Worm (Caenorhabditis elegans) whole organism, L2 larva: Measurements from ENCODE around the gene C10C5.7.
A peak's percentile ranks its signal among the peaks of the same experiment; 100 is the strongest.

Experiments used
- C34F6.9 ChIP-seq: fragments of 150-350 bp; optimal IDR thresholded peaks from 2 replicates; lab custom pipeline; 2014; ENCODE audit warnings: missing biosample characterization, missing genetic modification characterization
- F13H6.1 ChIP-seq: sonication (generic microtip); optimal IDR thresholded peaks from 2 replicates; lab custom pipeline; 2016; ENCODE audit warnings: missing genetic modification characterization, missing compliant biosample characterization
- R02D3.7 ChIP-seq: fragments of 150-350 bp; optimal IDR thresholded peaks from 2 replicates; lab custom pipeline; 2014; ENCODE audit warnings: missing biosample characterization, missing genetic modification characterization
- Y55F3AM.14 ChIP-seq: fragments of 200-800 bp; sonication (Bioruptor generic); optimal IDR thresholded peaks from 2 replicates; lab custom pipeline; 2018; ENCODE audit warnings: mild to moderate bottlenecking, missing genetic modification characterization, missing compliant biosample characterization
- alr-1 ChIP-seq: fragments of 150-350 bp; optimal IDR thresholded peaks from 2 replicates; lab custom pipeline; 2014; ENCODE audit warnings: missing biosample characterization, missing genetic modification characterization
- aly-2 ChIP-seq: fragments of 150-350 bp; optimal IDR thresholded peaks from 2 replicates; lab custom pipeline; 2014; ENCODE audit warnings: missing biosample characterization, missing genetic modification characterization
- blmp-1 ChIP-seq: sonication (generic microtip); optimal IDR thresholded peaks from 2 replicates; lab custom pipeline; 2017; ENCODE audit warnings: missing genetic modification characterization, mild to moderate bottlenecking, missing compliant biosample characterization, antibody characterized with exemption, moderate library complexity; ENCODE audit not compliant: insufficient read depth
- ceh-16 ChIP-seq: fragments of 150-350 bp; optimal IDR thresholded peaks from 2 replicates; lab custom pipeline; 2014; ENCODE audit warnings: missing biosample characterization, missing genetic modification characterization
- crh-2 ChIP-seq: sonication (generic microtip); optimal IDR thresholded peaks from 2 replicates; lab custom pipeline; 2017; ENCODE audit warnings: missing biosample characterization, missing genetic modification characterization
- egl-27 ChIP-seq: sonication (generic microtip); optimal IDR thresholded peaks from 3 replicates; lab custom pipeline; 2017; ENCODE audit warnings: missing biosample characterization, missing genetic modification reagents, missing genetic modification characterization
- elt-3 ChIP-seq: sonication (generic microtip); optimal IDR thresholded peaks from 2 replicates; lab custom pipeline; 2017; ENCODE audit warnings: missing biosample characterization, missing genetic modification characterization
- fos-1 ChIP-seq: fragments of 150-350 bp; optimal IDR thresholded peaks from 2 replicates; lab custom pipeline; 2014; ENCODE audit warnings: missing biosample characterization, missing genetic modification characterization
- lin-11 ChIP-seq: fragments of 150-350 bp; sonication (generic microtip); optimal IDR thresholded peaks from 2 replicates; lab custom pipeline; 2014; ENCODE audit warnings: missing biosample characterization, missing genetic modification characterization, inconsistent platforms, mixed read lengths
- lin-39 ChIP-seq: fragments of 150-350 bp; optimal IDR thresholded peaks from 2 replicates; lab custom pipeline; 2014; ENCODE audit warnings: missing biosample characterization, missing genetic modification reagents, missing genetic modification characterization
- lsy-2 ChIP-seq, 2 experiments: fragments of 150-350 bp in 1 of 2; sonication (generic microtip) in 1 of 2; optimal IDR thresholded peaks; 2 replicates each; lab custom pipeline; 2014 to 2017; ENCODE audit warnings: missing biosample characterization in 2 of 2, missing genetic modification characterization in 2 of 2
- mab-5 ChIP-seq: fragments of 150-350 bp; optimal IDR thresholded peaks from 2 replicates; lab custom pipeline; 2014; ENCODE audit warnings: missing biosample characterization, missing genetic modification characterization
- nhr-11 ChIP-seq: fragments of 150-350 bp; optimal IDR thresholded peaks from 2 replicates; lab custom pipeline; 2014; ENCODE audit warnings: missing biosample characterization, missing genetic modification characterization
- nhr-12 ChIP-seq: fragments of 150-350 bp; optimal IDR thresholded peaks from 2 replicates; lab custom pipeline; 2014; ENCODE audit warnings: missing biosample characterization, missing genetic modification characterization
- nhr-129 ChIP-seq: fragments of 150-350 bp; optimal IDR thresholded peaks from 2 replicates; lab custom pipeline; 2014; ENCODE audit warnings: missing biosample characterization, missing genetic modification characterization
- nhr-21 ChIP-seq: fragments of 150-350 bp; optimal IDR thresholded peaks from 2 replicates; lab custom pipeline; 2014; ENCODE audit warnings: missing biosample characterization, missing genetic modification characterization
- nhr-23 ChIP-seq: fragments of 150-350 bp; optimal IDR thresholded peaks from 2 replicates; lab custom pipeline; 2014; ENCODE audit warnings: missing biosample characterization, missing genetic modification reagents, missing genetic modification characterization
- nhr-237 ChIP-seq: fragments of 150-350 bp; optimal IDR thresholded peaks from 2 replicates; lab custom pipeline; 2014; ENCODE audit warnings: missing biosample characterization, missing genetic modification characterization
- nhr-25 ChIP-seq: fragments of 150-350 bp; sonication (generic microtip); optimal IDR thresholded peaks from 3 replicates; lab custom pipeline; 2014; ENCODE audit warnings: missing biosample characterization, missing genetic modification characterization
- nhr-6 ChIP-seq: fragments of 150-350 bp; optimal IDR thresholded peaks from 2 replicates; lab custom pipeline; 2014; ENCODE audit warnings: missing biosample characterization, missing genetic modification characterization
- nhr-77 ChIP-seq: fragments of 150-350 bp; optimal IDR thresholded peaks from 2 replicates; lab custom pipeline; 2014; ENCODE audit warnings: missing biosample characterization, missing genetic modification characterization
- peb-1 ChIP-seq: fragments of 150-350 bp; optimal IDR thresholded peaks from 2 replicates; lab custom pipeline; 2014; ENCODE audit warnings: missing biosample characterization, missing genetic modification characterization
- skn-1 ChIP-seq: sonication (generic microtip); optimal IDR thresholded peaks from 2 replicates; lab custom pipeline; 2017; ENCODE audit warnings: missing biosample characterization, missing genetic modification characterization
- sma-3 ChIP-seq: sonication (generic microtip); optimal IDR thresholded peaks from 2 replicates; lab custom pipeline; 2016; ENCODE audit warnings: missing genetic modification reagents, missing genetic modification characterization, missing compliant biosample characterization
- sma-9 ChIP-seq, 2 experiments: fragments of 150-350 bp in 1 of 2; sonication (generic microtip) in 1 of 2; optimal IDR thresholded peaks; 2 replicates each; lab custom pipeline; 2014 to 2016; ENCODE audit warnings: missing genetic modification characterization in 2 of 2, mild to moderate bottlenecking in 1 of 2, missing biosample characterization in 1 of 2, missing compliant biosample characterization in 1 of 2, missing genetic modification reagents in 1 of 2, moderate library complexity in 1 of 2
- unc-39 ChIP-seq: fragments of 150-350 bp; optimal IDR thresholded peaks from 2 replicates; lab custom pipeline; 2014; ENCODE audit warnings: missing biosample characterization, missing genetic modification characterization
- unc-55 ChIP-seq: fragments of 150-350 bp; sonication (generic microtip); optimal IDR thresholded peaks from 3 replicates; lab custom pipeline; 2014; ENCODE audit warnings: missing biosample characterization, missing genetic modification reagents, missing genetic modification characterization
- zag-1 ChIP-seq: fragments of 150-350 bp; optimal IDR thresholded peaks from 2 replicates; lab custom pipeline; 2014; ENCODE audit warnings: missing biosample characterization, missing genetic modification characterization
- ztf-1 ChIP-seq: fragments of 200-800 bp; sonication (Bioruptor generic); conservative IDR thresholded peaks from 2 replicates; pipeline ENCODE4 v1.3.6; 2022; ENCODE audit warnings: missing genetic modification characterization, missing compliant biosample characterization

Gene C10C5.7

ce11 chrIV:9341591-9341990 lies 43.3 kb upstream of the C10C5.7 start, which contains the start of gene vps-26 (continued):
- TF ChIP-seq lin-39 (tag; lab: Kevin White, UChicago) (no peak), sma-3 (GFP tag; lab: Kevin White, UChicago) (no peak), peb-1 (no peak), unc-55 (GFP tag; lab: Kevin White, UChicago) (peak; percentile 26), nhr-237 (tag; lab: Kevin White, UChicago) (no peak), C34F6.9 (tag; lab: Kevin White, UChicago) (peak; percentile 48), fos-1 (tag; lab: Kevin White, UChicago) (peak; percentile 47), skn-1 (tag; lab: Kevin White, UChicago) (no peak), nhr-23 (no peak), zag-1 (tag; lab: Kevin White, UChicago) (no peak), nhr-77 (tag; lab: Kevin White, UChicago) (no peak)
- TF ChIP-seq, all 48 proteins: peak for 5

ce11 chrIV:9343102-9343599 lies 41.8 kb upstream of the C10C5.7 start, which contains the start of gene pigc-1:
Gene pigc-1 (minus strand): TSS chrIV:9343152.
- TF ChIP-seq C34F6.9 (tag; lab: Kevin White, UChicago) (peak; percentile 44), fos-1 (tag; lab: Kevin White, UChicago) (peak; percentile 20), Y55F3AM.14 (GFP tag; lab: Kevin White, UChicago) (no peak), nhr-6 (tag; lab: Kevin White, UChicago) (no peak)

ce11 chrIV:9353728-9354127 lies 31.2 kb upstream of the C10C5.7 start:
- no peak for TF ChIP-seq blmp-1
- no peak for TF ChIP-seq R02D3.7 (tag; lab: Kevin White, UChicago)
- no peak for TF ChIP-seq Y55F3AM.14 (GFP tag; lab: Kevin White, UChicago)
- no peak for TF ChIP-seq alr-1 (tag; lab: Kevin White, UChicago)
- TF ChIP-seq unc-55 (GFP tag; lab: Kevin White, UChicago): no peak
- no peak for TF ChIP-seq nhr-12
- TF ChIP-seq unc-39 (tag; lab: Kevin White, UChicago): no peak
- TF ChIP-seq egl-27 (tag; lab: Kevin White, UChicago): no peak
- TF ChIP-seq lin-11 (tag; lab: Kevin White, UChicago): no peak
- TF ChIP-seq nhr-21 (tag; lab: Kevin White, UChicago): no peak
- TF ChIP-seq ceh-16 (tag; lab: Kevin White, UChicago): no peak
- TF ChIP-seq lin-39 (tag; lab: Kevin White, UChicago): no peak
- TF ChIP-seq aly-2 (tag; lab: Kevin White, UChicago): no peak
- TF ChIP-seq nhr-6 (tag; lab: Kevin White, UChicago): no peak

ce11 chrIV:9366411-9366810 lies 18.5 kb upstream of the C10C5.7 start, which contains the start of gene pezo-1:
Gene pezo-1 (minus strand): TSS chrIV:9366511.
- TF ChIP-seq egl-27 (tag; lab: Kevin White, UChicago) (no peak), aly-2 (tag; lab: Kevin White, UChicago) (no peak), mab-5 (tag; lab: Kevin White, UChicago) (no peak), elt-3 (tag; lab: Kevin White, UChicago) (no peak), crh-2 (tag; lab: Kevin White, UChicago) (no peak), lsy-2 (tag; optimal IDR thresholded peaks at IDR 0.05; lab: Kevin White, UChicago) (peak in 1 of 2 experiments; percentile 34), nhr-11 (tag; lab: Kevin White, UChicago) (no peak), peb-1 (no peak)

ce11 chrIV:9367852-9368627 lies 16.9 kb upstream of the C10C5.7 start:
- TF ChIP-seq nhr-129 (tag; lab: Kevin White, UChicago) (peak; percentile 60), unc-55 (GFP tag; lab: Kevin White, UChicago) (peak; percentile 15), sma-9 (GFP tag; optimal IDR thresholded peaks at IDR 0.05; lab: Kevin White, UChicago) (peak; percentile 43), sma-9 (tag; optimal IDR thresholded peaks at IDR 0.05; lab: Kevin White, UChicago) (no peak), egl-27 (tag; lab: Kevin White, UChicago) (peak; percentile 12), C34F6.9 (tag; lab: Kevin White, UChicago) (peak; percentile 1), nhr-25 (tag; lab: Kevin White, UChicago) (no peak), ztf-1 (no peak), F13H6.1 (peak; percentile 17)
